Worm (Caenorhabditis elegans) whole organism, L2 larva: ENCODE results near the gene wbp-11.
A peak's percentile ranks its signal among the peaks of the same experiment; 100 is the strongest.

Experiments used
- C34F6.9 ChIP-seq: fragments of 150-350 bp; optimal IDR thresholded peaks from 2 replicates; lab custom pipeline; 2014; ENCODE audit warnings: missing biosample characterization, missing genetic modification characterization
- F13H6.1 ChIP-seq: sonication (generic microtip); optimal IDR thresholded peaks from 2 replicates; lab custom pipeline; 2016; ENCODE audit warnings: missing genetic modification characterization, missing compliant biosample characterization
- ZK546.5 ChIP-seq: sonication (generic microtip); optimal IDR thresholded peaks from 2 replicates; lab custom pipeline; 2017; ENCODE audit warnings: missing biosample characterization, missing genetic modification characterization
- ama-1 ChIP-seq: fragments of 150-350 bp; optimal IDR thresholded peaks from 2 replicates; lab custom pipeline; 2018; ENCODE audit warnings: inconsistent platforms
- blmp-1 ChIP-seq: sonication (generic microtip); optimal IDR thresholded peaks from 2 replicates; lab custom pipeline; 2017; ENCODE audit warnings: missing genetic modification characterization, mild to moderate bottlenecking, missing compliant biosample characterization, antibody characterized with exemption, moderate library complexity; ENCODE audit not compliant: insufficient read depth
- ceh-16 ChIP-seq: fragments of 150-350 bp; optimal IDR thresholded peaks from 2 replicates; lab custom pipeline; 2014; ENCODE audit warnings: missing biosample characterization, missing genetic modification characterization
- ceh-82 ChIP-seq: fragments of 150-350 bp; optimal IDR thresholded peaks from 2 replicates; lab custom pipeline; 2014; ENCODE audit warnings: missing biosample characterization, missing genetic modification characterization
- crh-2 ChIP-seq: sonication (generic microtip); optimal IDR thresholded peaks from 2 replicates; lab custom pipeline; 2017; ENCODE audit warnings: missing biosample characterization, missing genetic modification characterization
- dmd-4 ChIP-seq: sonication (generic microtip); optimal IDR thresholded peaks from 2 replicates; lab custom pipeline; 2017; ENCODE audit warnings: missing biosample characterization, missing genetic modification characterization
- egl-27 ChIP-seq: sonication (generic microtip); optimal IDR thresholded peaks from 3 replicates; lab custom pipeline; 2017; ENCODE audit warnings: missing biosample characterization, missing genetic modification reagents, missing genetic modification characterization
- elt-1 ChIP-seq: fragments of 150-350 bp; optimal IDR thresholded peaks from 2 replicates; lab custom pipeline; 2014; ENCODE audit warnings: missing biosample characterization, missing genetic modification characterization
- elt-3 ChIP-seq: sonication (generic microtip); optimal IDR thresholded peaks from 2 replicates; lab custom pipeline; 2017; ENCODE audit warnings: missing biosample characterization, missing genetic modification characterization
- fos-1 ChIP-seq: fragments of 150-350 bp; optimal IDR thresholded peaks from 2 replicates; lab custom pipeline; 2014; ENCODE audit warnings: missing biosample characterization, missing genetic modification characterization
- gmeb-1 ChIP-seq: fragments of 150-350 bp; optimal IDR thresholded peaks from 2 replicates; lab custom pipeline; 2014; ENCODE audit warnings: missing biosample characterization, missing genetic modification characterization
- lin-11 ChIP-seq: fragments of 150-350 bp; sonication (generic microtip); optimal IDR thresholded peaks from 2 replicates; lab custom pipeline; 2014; ENCODE audit warnings: missing biosample characterization, missing genetic modification characterization, inconsistent platforms, mixed read lengths
- lin-13 ChIP-seq: fragments of 150-350 bp; optimal IDR thresholded peaks from 2 replicates; lab custom pipeline; 2014; ENCODE audit warnings: missing biosample characterization, missing genetic modification reagents, missing genetic modification characterization
- lsy-2 ChIP-seq, 2 experiments: fragments of 150-350 bp in 1 of 2; sonication (generic microtip) in 1 of 2; optimal IDR thresholded peaks; 2 replicates each; lab custom pipeline; 2014 to 2017; ENCODE audit warnings: missing biosample characterization in 2 of 2, missing genetic modification characterization in 2 of 2
- mbf-1 ChIP-seq: sonication (generic microtip); optimal IDR thresholded peaks from 2 replicates; lab custom pipeline; 2017; ENCODE audit warnings: missing biosample characterization, missing genetic modification characterization
- nhr-11 ChIP-seq: fragments of 150-350 bp; optimal IDR thresholded peaks from 2 replicates; lab custom pipeline; 2014; ENCODE audit warnings: missing biosample characterization, missing genetic modification characterization
- nhr-12 ChIP-seq: fragments of 150-350 bp; optimal IDR thresholded peaks from 2 replicates; lab custom pipeline; 2014; ENCODE audit warnings: missing biosample characterization, missing genetic modification characterization
- nhr-129 ChIP-seq: fragments of 150-350 bp; optimal IDR thresholded peaks from 2 replicates; lab custom pipeline; 2014; ENCODE audit warnings: missing biosample characterization, missing genetic modification characterization
- nhr-21 ChIP-seq: fragments of 150-350 bp; optimal IDR thresholded peaks from 2 replicates; lab custom pipeline; 2014; ENCODE audit warnings: missing biosample characterization, missing genetic modification characterization
- nhr-237 ChIP-seq: fragments of 150-350 bp; optimal IDR thresholded peaks from 2 replicates; lab custom pipeline; 2014; ENCODE audit warnings: missing biosample characterization, missing genetic modification characterization
- nhr-6 ChIP-seq: fragments of 150-350 bp; optimal IDR thresholded peaks from 2 replicates; lab custom pipeline; 2014; ENCODE audit warnings: missing biosample characterization, missing genetic modification characterization
- nhr-77 ChIP-seq: fragments of 150-350 bp; optimal IDR thresholded peaks from 2 replicates; lab custom pipeline; 2014; ENCODE audit warnings: missing biosample characterization, missing genetic modification characterization
- peb-1 ChIP-seq: fragments of 150-350 bp; optimal IDR thresholded peaks from 2 replicates; lab custom pipeline; 2014; ENCODE audit warnings: missing biosample characterization, missing genetic modification characterization
- sem-4 ChIP-seq: fragments of 150-350 bp; optimal IDR thresholded peaks from 2 replicates; lab custom pipeline; 2014; ENCODE audit warnings: missing biosample characterization, missing genetic modification reagents, missing genetic modification characterization
- skn-1 ChIP-seq: sonication (generic microtip); optimal IDR thresholded peaks from 2 replicates; lab custom pipeline; 2017; ENCODE audit warnings: missing biosample characterization, missing genetic modification characterization
- sma-3 ChIP-seq: sonication (generic microtip); optimal IDR thresholded peaks from 2 replicates; lab custom pipeline; 2016; ENCODE audit warnings: missing genetic modification reagents, missing genetic modification characterization, missing compliant biosample characterization
- sma-9 ChIP-seq, 2 experiments: fragments of 150-350 bp in 1 of 2; sonication (generic microtip) in 1 of 2; optimal IDR thresholded peaks; 2 replicates each; lab custom pipeline; 2014 to 2016; ENCODE audit warnings: missing genetic modification characterization in 2 of 2, mild to moderate bottlenecking in 1 of 2, missing biosample characterization in 1 of 2, missing compliant biosample characterization in 1 of 2, missing genetic modification reagents in 1 of 2, moderate library complexity in 1 of 2
- snpc-4 ChIP-seq: fragments of 150-350 bp; optimal IDR thresholded peaks from 2 replicates; lab custom pipeline; 2014; ENCODE audit warnings: missing biosample characterization, missing genetic modification characterization
- unc-55 ChIP-seq: fragments of 150-350 bp; sonication (generic microtip); optimal IDR thresholded peaks from 3 replicates; lab custom pipeline; 2014; ENCODE audit warnings: missing biosample characterization, missing genetic modification reagents, missing genetic modification characterization
- zag-1 ChIP-seq: fragments of 150-350 bp; optimal IDR thresholded peaks from 2 replicates; lab custom pipeline; 2014; ENCODE audit warnings: missing biosample characterization, missing genetic modification characterization
- ztf-1 ChIP-seq: fragments of 200-800 bp; sonication (Bioruptor generic); conservative IDR thresholded peaks from 2 replicates; pipeline ENCODE4 v1.3.6; 2022; ENCODE audit warnings: missing genetic modification characterization, missing compliant biosample characterization
- ztf-11 ChIP-seq: sonication (generic microtip); optimal IDR thresholded peaks from 2 replicates; lab custom pipeline; 2017; ENCODE audit warnings: missing biosample characterization, missing genetic modification characterization

Gene wbp-11

ce11 chrII:10192207-10192606 is 19.5 kb downstream of the wbp-11 start, which contains the start of gene R05H5.7:
R05H5.7 (plus strand) TSS chrII:10192507.
- TF ChIP-seq dmd-4 (no peak), ceh-82 (tag; lab: Kevin White, UChicago) (no peak), ama-1 (lab: Kevin White, UChicago) (no peak), ztf-11 (tag; lab: Kevin White, UChicago) (no peak), sma-9 (GFP tag; optimal IDR thresholded peaks at IDR 0.05; lab: Kevin White, UChicago) (no peak), sma-9 (tag; optimal IDR thresholded peaks at IDR 0.05; lab: Kevin White, UChicago) (no peak), nhr-21 (tag; lab: Kevin White, UChicago) (no peak), nhr-11 (tag; lab: Kevin White, UChicago) (no peak), egl-27 (no peak), ztf-1 (GFP tag; lab: Robert Waterston, UW) (no peak), nhr-6 (tag; lab: Kevin White, UChicago) (no peak), F13H6.1 (tag; lab: Kevin White, UChicago) (no peak), zag-1 (tag; lab: Kevin White, UChicago) (no peak), nhr-129 (tag; lab: Kevin White, UChicago) (no peak), elt-3 (tag; lab: Kevin White, UChicago) (no peak), lin-13 (GFP tag; lab: Kevin White, UChicago) (no peak), lin-11 (tag; lab: Kevin White, UChicago) (no peak)
- TF ChIP-seq, all 48 proteins: peak for 0

- TF ChIP-seq ZK546.5 (tag; lab: Kevin White, UChicago) (no peak), peb-1 (tag; lab: Kevin White, UChicago) (no peak), nhr-12 (tag; lab: Kevin White, UChicago) (no peak), lin-13 (GFP tag; lab: Kevin White, UChicago) (no peak), nhr-237 (tag; lab: Kevin White, UChicago) (no peak), ceh-16 (no peak), skn-1 (tag; lab: Kevin White, UChicago) (no peak), nhr-11 (tag; lab: Kevin White, UChicago) (no peak)
- TF ChIP-seq, all 48 proteins: peak for 0
Measured at ce11 chrII:10194605-10195004, 21.9 kb downstream of the wbp-11 start, which contains the start of gene srb-6. srb-6 (plus strand) TSS chrII:10194905.

ce11 chrII:10197091-10197675 is 24.5 kb downstream of the wbp-11 start, which contains the start of gene R05H5.3:
R05H5.3 (plus strand) TSS chrII:10197625.
- TF ChIP-seq lin-13 (GFP tag; lab: Kevin White, UChicago) (peak; percentile 54), blmp-1 (tag; lab: Kevin White, UChicago) (no peak), crh-2 (tag; lab: Kevin White, UChicago) (peak; percentile 39), mbf-1 (tag; lab: Kevin White, UChicago) (no peak), sma-9 (GFP tag; optimal IDR thresholded peaks at IDR 0.05; lab: Kevin White, UChicago) (peak; percentile 30), sma-9 (tag; optimal IDR thresholded peaks at IDR 0.05; lab: Kevin White, UChicago) (no peak), ceh-16 (no peak), elt-3 (tag; lab: Kevin White, UChicago) (no peak), sem-4 (no peak), ceh-82 (tag; lab: Kevin White, UChicago) (no peak), C34F6.9 (tag; lab: Kevin White, UChicago) (peak; percentile 69), F13H6.1 (tag; lab: Kevin White, UChicago) (no peak), dmd-4 (no peak), snpc-4 (tag; lab: Kevin White, UChicago) (no peak), zag-1 (tag; lab: Kevin White, UChicago) (peak; percentile 34), lsy-2 (tag; optimal IDR thresholded peaks at IDR 0.05; lab: Kevin White, UChicago) (peak in 1 of 2 experiments; percentile 78), ZK546.5 (tag; lab: Kevin White, UChicago) (no peak), unc-55 (GFP tag; lab: Kevin White, UChicago) (peak; percentile 87), peb-1 (tag; lab: Kevin White, UChicago) (no peak), nhr-77 (tag; lab: Kevin White, UChicago) (no peak), sma-3 (GFP tag; lab: Kevin White, UChicago) (peak; percentile 27), elt-1 (tag; lab: Kevin White, UChicago) (no peak), skn-1 (tag; lab: Kevin White, UChicago) (no peak), nhr-129 (tag; lab: Kevin White, UChicago) (peak; percentile 69), fos-1 (tag; lab: Kevin White, UChicago) (peak; percentile 29), gmeb-1 (tag; lab: Kevin White, UChicago) (peak; percentile 74)
